Worm (Caenorhabditis elegans): ENCODE data around the gene gln-6.

- TF ChIP-seq nhr-237 (tag; optimal IDR thresholded peaks at IDR 0.05), result no peak
- no peak for TF ChIP-seq unc-39 (tag; optimal IDR thresholded peaks at IDR 0.05)
- TF ChIP-seq nhr-28 (tag; optimal IDR thresholded peaks at IDR 0.05), result no peak
- no peak for TF ChIP-seq M03D4.4 (tag; optimal IDR thresholded peaks at IDR 0.05)
- TF ChIP-seq lin-13 (tag; optimal IDR thresholded peaks at IDR 0.05), result no peak
- no peak for TF ChIP-seq mls-2 (tag; optimal IDR thresholded peaks at IDR 0.05)
- TF ChIP-seq cnd-1 (tag; optimal IDR thresholded peaks at IDR 0.05), result no peak
- TF ChIP-seq ceh-43 (GFP tag; optimal IDR thresholded peaks at IDR 0.05), result no peak
- no peak for TF ChIP-seq sptf-1 (tag; optimal IDR thresholded peaks at IDR 0.05)
- no peak for TF ChIP-seq nhr-76 (tag; optimal IDR thresholded peaks at IDR 0.05)
- TF ChIP-seq pha-4 (tag; optimal IDR thresholded peaks at IDR 0.05), result no peak
- no peak for TF ChIP-seq snpc-4 (tag; optimal IDR thresholded peaks at IDR 0.05)
Measured at ce11 chrIV:9717844-9718243, 22.9 kb downstream of the gln-6 start.

Data from whole organism, mixed stage, embryonic.